Worm (Caenorhabditis elegans): ENCODE measurements around the gene srbc-59.

DNA sequence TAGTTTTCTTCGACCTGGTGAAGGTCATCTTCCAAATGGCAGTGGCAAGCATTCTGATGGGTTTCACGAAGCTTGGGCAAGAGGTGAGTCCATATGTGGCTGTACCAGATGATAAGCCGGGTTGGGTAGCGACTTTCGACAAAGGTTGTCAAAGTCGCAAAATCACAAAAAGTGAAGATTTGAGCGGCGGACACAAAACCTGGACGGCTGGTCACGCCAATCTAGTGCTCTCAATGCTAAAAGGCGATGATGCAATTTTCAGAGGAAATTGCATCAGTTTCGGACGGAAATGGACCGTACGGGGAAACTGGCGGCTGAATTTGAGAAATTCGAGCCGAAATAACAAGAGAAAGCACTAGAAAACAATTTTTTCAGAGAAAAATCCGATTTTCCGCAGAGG is 18.8 kb downstream of the srbc-59 start:
- no peak for TF ChIP-seq unc-39 (tag; optimal IDR thresholded peaks at IDR 0.05)
- no peak for TF ChIP-seq nhr-2 (tag; optimal IDR thresholded peaks at IDR 0.05)
- no peak for TF ChIP-seq pha-4 (tag; optimal IDR thresholded peaks at IDR 0.05)
- TF ChIP-seq sem-2 (GFP tag; optimal IDR thresholded peaks at IDR 0.05), result no peak
- no peak for TF ChIP-seq zip-8 (tag; optimal IDR thresholded peaks at IDR 0.05)
- no peak for TF ChIP-seq elt-3 (tag; optimal IDR thresholded peaks at IDR 0.05)
- no peak for TF ChIP-seq ces-1 (GFP tag; optimal IDR thresholded peaks at IDR 0.05)
- no peak for TF ChIP-seq snpc-4 (tag; optimal IDR thresholded peaks at IDR 0.05)
- no peak for TF ChIP-seq mab-5 (tag; optimal IDR thresholded peaks at IDR 0.05)
- no peak for TF ChIP-seq elt-1 (tag; optimal IDR thresholded peaks at IDR 0.05; ENCODE audit: borderline replicate concordance, insufficient read depth)
- TF ChIP-seq hlh-1 (tag; optimal IDR thresholded peaks at IDR 0.05), result no peak
- no peak for TF ChIP-seq drap-1 (GFP tag; optimal IDR thresholded peaks at IDR 0.05)
- no peak for TF ChIP-seq nhr-28 (tag; optimal IDR thresholded peaks at IDR 0.05)
- no peak for TF ChIP-seq sptf-1 (tag; optimal IDR thresholded peaks at IDR 0.05)

Measured in whole organism, mixed stage, embryonic.